Fruit fly (Drosophila melanogaster) whole organism, embryonic: ENCODE data around the gene CG14232.

ENCODE experiments used
- CG1647 ChIP-seq: fragments of 200-800 bp; sonication (Bioruptor generic); optimal IDR thresholded peaks from 3 replicates; lab custom pipeline; 2016; ENCODE audit warnings: missing biosample characterization, missing genetic modification characterization
- CG7556 ChIP-seq: fragments of 200-800 bp; sonication (Bioruptor generic); optimal IDR thresholded peaks from 2 replicates; lab custom pipeline; 2017; ENCODE audit warnings: missing biosample characterization, mild to moderate bottlenecking, missing genetic modification characterization
- ato ChIP-seq: fragments of 200-800 bp; sonication (Bioruptor generic); IDR thresholded peaks from 2 replicates; pipeline ENCODE4 v1.3.6; 2022; ENCODE audit warnings: missing biosample characterization, missing genetic modification characterization; ENCODE audit not compliant: partially characterized antibody
- grn ChIP-seq: fragments of 200-800 bp; sonication (Bioruptor generic); optimal IDR thresholded peaks from 3 replicates; lab custom pipeline; 2017; ENCODE audit warnings: missing biosample characterization, missing genetic modification characterization
- gsb-n ChIP-seq: fragments of 200-800 bp; sonication (Bioruptor generic); optimal IDR thresholded peaks from 3 replicates; lab custom pipeline; 2018; ENCODE audit warnings: missing biosample characterization, mild to moderate bottlenecking, missing genetic modification characterization

dm6 chrX:19696845-19697244 is 7.2 kb downstream of the CG14232 start, which contains the start of gene Cdc42:
- TF ChIP-seq CG7556 (GFP tag; lab: Kevin White, UChicago) (no peak), ato (GFP tag; lab: Robert Waterston, UW) (no peak), gsb-n (no peak), CG1647 (GFP tag; lab: Kevin White, UChicago) (no peak), grn (GFP tag; lab: Kevin White, UChicago) (no peak)
